Worm (Caenorhabditis elegans) whole organism, late embryonic: ENCODE data around the gene txdc-12.2.

Experiments used
- C08G9.2 ChIP-seq: sonication (generic microtip); optimal IDR thresholded peaks from 2 replicates; lab custom pipeline; 2016; ENCODE audit warnings: mild to moderate bottlenecking, missing genetic modification characterization, moderate library complexity, missing compliant biosample characterization
- K09A11.1 ChIP-seq: sonication (generic microtip); optimal IDR thresholded peaks from 2 replicates; lab custom pipeline; 2017; ENCODE audit warnings: antibody characterized with exemption, mild to moderate bottlenecking, missing genetic modification characterization, missing compliant biosample characterization; ENCODE audit not compliant: insufficient read depth
- T23F11.4 ChIP-seq: fragments of 200-800 bp; sonication (Bioruptor generic); optimal IDR thresholded peaks from 2 replicates; lab custom pipeline; 2018; ENCODE audit warnings: mild to moderate bottlenecking, missing genetic modification characterization, missing compliant biosample characterization
- Y22D7AL.16 ChIP-seq: sonication (generic microtip); optimal IDR thresholded peaks from 2 replicates; lab custom pipeline; 2016; ENCODE audit warnings: missing genetic modification characterization, missing compliant biosample characterization
- ceh-14 ChIP-seq: sonication (generic microtip); optimal IDR thresholded peaks from 2 replicates; lab custom pipeline; 2016; ENCODE audit warnings: missing genotype, missing genetic modification characterization, missing compliant biosample characterization
- ceh-18 ChIP-seq: sonication (generic microtip); optimal IDR thresholded peaks from 2 replicates; lab custom pipeline; 2016; ENCODE audit warnings: missing genetic modification characterization, missing compliant biosample characterization
- ceh-19 ChIP-seq: fragments of 200-800 bp; sonication (Bioruptor generic); optimal IDR thresholded peaks from 2 replicates; lab custom pipeline; 2018; ENCODE audit warnings: mild to moderate bottlenecking, missing genetic modification characterization, missing compliant biosample characterization
- ceh-2 ChIP-seq: sonication (generic microtip); optimal IDR thresholded peaks from 2 replicates; lab custom pipeline; 2016; ENCODE audit warnings: missing genotype, missing genetic modification characterization, missing compliant biosample characterization
- ceh-24 ChIP-seq: sonication (generic microtip); optimal IDR thresholded peaks from 2 replicates; lab custom pipeline; 2016; ENCODE audit warnings: mild to moderate bottlenecking, missing genetic modification characterization, missing compliant biosample characterization
- ceh-30 ChIP-seq: fragments of 150-350 bp; optimal IDR thresholded peaks from 2 replicates; lab custom pipeline; 2014; ENCODE audit warnings: missing biosample characterization, missing genetic modification characterization
- ceh-31 ChIP-seq: sonication (generic microtip); optimal IDR thresholded peaks from 2 replicates; lab custom pipeline; 2016; ENCODE audit warnings: missing genetic modification characterization, missing compliant biosample characterization
- ceh-34 ChIP-seq: sonication (generic microtip); optimal IDR thresholded peaks from 2 replicates; lab custom pipeline; 2016; ENCODE audit warnings: mild to moderate bottlenecking, missing genetic modification characterization, missing compliant biosample characterization
- ceh-45 ChIP-seq: fragments of 200-800 bp; sonication (Bioruptor generic); IDR thresholded peaks from 2 replicates; pipeline ENCODE4 v1.3.6; 2022; ENCODE audit warnings: missing genetic modification reagents, missing genetic modification characterization, missing compliant biosample characterization
- ceh-6 ChIP-seq: fragments of 200-800 bp; sonication (Bioruptor generic); optimal IDR thresholded peaks from 2 replicates; lab custom pipeline; 2018; ENCODE audit warnings: mild to moderate bottlenecking, missing genetic modification characterization, missing compliant biosample characterization
- ceh-9 ChIP-seq: sonication (generic microtip); optimal IDR thresholded peaks from 2 replicates; lab custom pipeline; 2016; ENCODE audit warnings: mild to moderate bottlenecking, missing genetic modification characterization, inconsistent platforms, missing compliant biosample characterization
- elt-4 ChIP-seq: sonication (generic microtip); optimal IDR thresholded peaks from 2 replicates; lab custom pipeline; 2016; ENCODE audit warnings: missing genetic modification characterization, missing compliant biosample characterization
- ets-4 ChIP-seq: sonication (generic microtip); optimal IDR thresholded peaks from 2 replicates; lab custom pipeline; 2016; ENCODE audit warnings: missing genetic modification characterization, missing compliant biosample characterization
- eyg-1 ChIP-seq: sonication (generic microtip); optimal IDR thresholded peaks from 2 replicates; lab custom pipeline; 2016; ENCODE audit warnings: missing genotype, missing genetic modification characterization, missing compliant biosample characterization
- fax-1 ChIP-seq: sonication (generic microtip); optimal IDR thresholded peaks from 2 replicates; lab custom pipeline; 2016; ENCODE audit warnings: missing genotype, missing genetic modification characterization, missing compliant biosample characterization
- gmeb-2 ChIP-seq: sonication (generic microtip); optimal IDR thresholded peaks from 2 replicates; lab custom pipeline; 2016; ENCODE audit warnings: missing genetic modification characterization, inconsistent platforms, missing compliant biosample characterization
- hlh-30 ChIP-seq: sonication (generic microtip); optimal IDR thresholded peaks from 2 replicates; lab custom pipeline; 2017; ENCODE audit warnings: antibody characterized with exemption, missing genetic modification characterization, missing compliant biosample characterization; ENCODE audit not compliant: insufficient read depth
- lin-11 ChIP-seq: fragments of 200-800 bp; sonication (Bioruptor generic); optimal IDR thresholded peaks from 2 replicates; lab custom pipeline; 2018; ENCODE audit warnings: mild to moderate bottlenecking, missing genetic modification characterization, missing compliant biosample characterization
- madf-2 ChIP-seq: sonication (generic microtip); optimal IDR thresholded peaks from 2 replicates; lab custom pipeline; 2017; ENCODE audit warnings: missing genetic modification characterization, missing compliant biosample characterization
- mec-3 ChIP-seq: sonication (generic microtip); optimal IDR thresholded peaks from 2 replicates; lab custom pipeline; 2016; ENCODE audit warnings: borderline replicate concordance, missing genetic modification characterization, missing compliant biosample characterization
- nfya-1 ChIP-seq: sonication (generic microtip); optimal IDR thresholded peaks from 2 replicates; lab custom pipeline; 2017; ENCODE audit warnings: missing genetic modification characterization, mild to moderate bottlenecking, missing compliant biosample characterization, antibody characterized with exemption, moderate library complexity
- nhr-11 ChIP-seq: fragments of 150-350 bp; optimal IDR thresholded peaks from 2 replicates; lab custom pipeline; 2014; ENCODE audit warnings: missing biosample characterization, missing genetic modification characterization
- nhr-232 ChIP-seq: sonication (generic microtip); optimal IDR thresholded peaks from 2 replicates; lab custom pipeline; 2016; ENCODE audit warnings: missing genetic modification characterization, missing compliant biosample characterization
- odd-2 ChIP-seq: sonication (generic microtip); optimal IDR thresholded peaks from 2 replicates; lab custom pipeline; 2017; ENCODE audit warnings: antibody characterized with exemption, mild to moderate bottlenecking, missing genetic modification characterization, missing compliant biosample characterization
- pha-2 ChIP-seq: sonication (generic microtip); optimal IDR thresholded peaks from 2 replicates; lab custom pipeline; 2017; ENCODE audit warnings: mild to moderate bottlenecking, missing genetic modification characterization, missing compliant biosample characterization
- pha-4 ChIP-seq: fragments of 150-350 bp; optimal IDR thresholded peaks from 2 replicates; lab custom pipeline; 2018; ENCODE audit warnings: missing biosample characterization, missing genetic modification reagents, missing genetic modification characterization
- pqm-1 ChIP-seq: sonication (generic microtip); optimal IDR thresholded peaks from 2 replicates; lab custom pipeline; 2016; ENCODE audit warnings: missing genetic modification characterization, missing compliant biosample characterization
- ref-2 ChIP-seq: sonication (generic microtip); optimal IDR thresholded peaks from 2 replicates; lab custom pipeline; 2016; ENCODE audit warnings: missing genetic modification characterization, missing compliant biosample characterization
- sdc-2 ChIP-seq: sonication (generic microtip); optimal IDR thresholded peaks from 2 replicates; lab custom pipeline; 2016; ENCODE audit warnings: missing genotype, missing genetic modification characterization, missing compliant biosample characterization
- sox-2 ChIP-seq: fragments of 200-800 bp; sonication (Bioruptor generic); IDR thresholded peaks from 2 replicates; pipeline ENCODE4 v1.3.6; 2022; ENCODE audit warnings: missing genetic modification reagents, missing genetic modification characterization, missing compliant biosample characterization
- sox-4 ChIP-seq: sonication (generic microtip); optimal IDR thresholded peaks from 2 replicates; lab custom pipeline; 2017; ENCODE audit warnings: mild to moderate bottlenecking, missing genetic modification characterization, inconsistent platforms, missing compliant biosample characterization
- syd-9 ChIP-seq: sonication (generic microtip); optimal IDR thresholded peaks from 2 replicates; lab custom pipeline; 2016; ENCODE audit warnings: mild to moderate bottlenecking, missing genetic modification characterization, moderate library complexity, missing compliant biosample characterization
- tbx-2 ChIP-seq: sonication (generic microtip); optimal IDR thresholded peaks from 2 replicates; lab custom pipeline; 2016; ENCODE audit warnings: missing genetic modification characterization, missing compliant biosample characterization
- tbx-7 ChIP-seq: sonication (generic microtip); optimal IDR thresholded peaks from 2 replicates; lab custom pipeline; 2016; ENCODE audit warnings: missing genotype, missing genetic modification characterization, missing compliant biosample characterization
- unc-42 ChIP-seq: sonication (generic microtip); optimal IDR thresholded peaks from 2 replicates; lab custom pipeline; 2016; ENCODE audit warnings: missing genotype, missing genetic modification characterization, missing compliant biosample characterization
- unc-86 ChIP-seq: sonication (generic microtip); optimal IDR thresholded peaks from 2 replicates; lab custom pipeline; 2016; ENCODE audit warnings: missing genetic modification characterization, missing compliant biosample characterization
- zip-5 ChIP-seq: sonication (generic microtip); optimal IDR thresholded peaks from 2 replicates; lab custom pipeline; 2016; ENCODE audit warnings: missing genetic modification characterization, missing compliant biosample characterization
- ztf-16 ChIP-seq: sonication (generic microtip); optimal IDR thresholded peaks from 2 replicates; lab custom pipeline; 2017; ENCODE audit warnings: missing genetic modification characterization, missing compliant biosample characterization

txdc-12.2 gene

DNA sequence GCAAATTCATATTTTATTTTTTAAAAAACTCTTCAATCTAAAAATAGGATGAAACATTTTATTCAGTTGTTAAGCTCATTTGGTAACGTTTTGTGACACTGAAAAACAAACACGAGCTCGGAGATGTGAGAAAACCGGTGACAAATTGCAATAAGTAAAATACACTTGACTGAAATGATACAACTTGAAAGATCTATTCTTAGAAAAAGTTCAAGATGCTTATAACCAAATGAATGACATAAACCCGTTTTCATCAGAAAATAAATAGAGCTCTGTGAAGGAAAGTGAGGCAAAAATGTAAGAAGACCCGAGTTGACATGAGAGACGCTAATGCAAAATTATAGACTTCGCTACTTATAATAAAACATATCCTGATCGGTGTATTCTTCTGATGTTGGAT, 34.9 kb upstream of the txdc-12.2 start, which contains the start of gene smex-2:
Gene smex-2 (minus strand): TSS at position 101 of the 400 bp plus-strand sequence.
- TF ChIP-seq pqm-1 (tag; lab: Kevin White, UChicago) (no peak), fax-1 (tag; lab: Kevin White, UChicago) (no peak), ceh-14 (tag; lab: Kevin White, UChicago) (no peak), zip-5 (tag; lab: Kevin White, UChicago) (no peak), tbx-2 (no peak), ceh-34 (tag; lab: Kevin White, UChicago) (no peak), ref-2 (no peak), nhr-11 (tag; lab: Kevin White, UChicago) (no peak)

ce11 chrX:2040877-2041276, 33.4 kb upstream of the txdc-12.2 start:
- no peak for TF ChIP-seq ceh-2 (tag; lab: Kevin White, UChicago)
- no peak for TF ChIP-seq ceh-9 (tag; lab: Kevin White, UChicago)
- TF ChIP-seq ceh-45 (GFP tag; lab: Robert Waterston, UW) = no peak
- TF ChIP-seq odd-2 (tag; lab: Kevin White, UChicago) = no peak
- no peak for TF ChIP-seq Y22D7AL.16 (tag; lab: Kevin White, UChicago)
- TF ChIP-seq ztf-16 (tag; lab: Kevin White, UChicago) = no peak
- TF ChIP-seq, all 69 proteins: peak for 0

ce11 chrX:2041448-2042138, 32.7 kb upstream of the txdc-12.2 start:
- no peak for TF ChIP-seq madf-2 (tag; lab: Kevin White, UChicago)
- no peak for TF ChIP-seq ceh-19 (GFP tag; lab: Kevin White, UChicago)
- no peak for TF ChIP-seq C08G9.2 (tag; lab: Kevin White, UChicago)
- TF ChIP-seq pha-2 = no peak
- TF ChIP-seq sox-2 = no peak
- TF ChIP-seq syd-9 (tag; lab: Kevin White, UChicago) = no peak
- TF ChIP-seq ceh-24 = no peak
- TF ChIP-seq tbx-2 = no peak
- no peak for TF ChIP-seq K09A11.1
- TF ChIP-seq ref-2 = no peak
- no peak for TF ChIP-seq ceh-2 (tag; lab: Kevin White, UChicago)
- no peak for TF ChIP-seq pqm-1 (tag; lab: Kevin White, UChicago)

- TF ChIP-seq Y22D7AL.16 (tag; lab: Kevin White, UChicago) (no peak), ceh-34 (tag; lab: Kevin White, UChicago) (peak; percentile 86)
Measured at ce11 chrX:2042621-2043020, 31.6 kb upstream of the txdc-12.2 start.

- no peak for TF ChIP-seq ceh-18 (tag; lab: Kevin White, UChicago)
- TF ChIP-seq ceh-24 = no peak
- peak; percentile 4 for TF ChIP-seq sox-4 (tag; lab: Kevin White, UChicago)
- no peak for TF ChIP-seq ceh-9 (tag; lab: Kevin White, UChicago)
- no peak for TF ChIP-seq mec-3 (tag; lab: Kevin White, UChicago)
- no peak for TF ChIP-seq nfya-1 (tag; lab: Kevin White, UChicago)
- TF ChIP-seq ceh-34 (tag; lab: Kevin White, UChicago) = peak; percentile 83
- peak; percentile 77 for TF ChIP-seq ceh-19 (GFP tag; lab: Kevin White, UChicago)
- peak; percentile 30 for TF ChIP-seq ceh-6 (GFP tag; lab: Kevin White, UChicago)
- TF ChIP-seq ceh-31 (tag; lab: Kevin White, UChicago) = peak; percentile 56
- peak; percentile 41 for TF ChIP-seq unc-42 (tag; lab: Kevin White, UChicago)
- peak; percentile 19 for TF ChIP-seq pha-2
- no peak for TF ChIP-seq T23F11.4 (GFP tag; lab: Kevin White, UChicago)
- TF ChIP-seq elt-4 (tag; lab: Kevin White, UChicago) = no peak
- TF ChIP-seq ceh-30 = no peak
- no peak for TF ChIP-seq unc-86 (tag; lab: Kevin White, UChicago)
- no peak for TF ChIP-seq ets-4
- TF ChIP-seq gmeb-2 = peak; percentile 7
- TF ChIP-seq nhr-232 (tag; lab: Kevin White, UChicago) = no peak
- TF ChIP-seq sox-2 = peak; percentile 30; the same call in 1 of the 2 replicates
- TF ChIP-seq tbx-2 = peak; percentile 12
- TF ChIP-seq lin-11 = no peak
- TF ChIP-seq sdc-2 = no peak
- no peak for TF ChIP-seq tbx-7 (tag; lab: Kevin White, UChicago)
- TF ChIP-seq pha-4 (tag; lab: Kevin White, UChicago) = no peak
- peak; percentile 58 for TF ChIP-seq ceh-2 (tag; lab: Kevin White, UChicago)
- no peak for TF ChIP-seq hlh-30 (tag; lab: Kevin White, UChicago)
- peak; percentile 29 for TF ChIP-seq ref-2
- TF ChIP-seq eyg-1 (tag; lab: Kevin White, UChicago) = no peak
Measured at ce11 chrX:2043224-2043623, 31.0 kb upstream of the txdc-12.2 start.
